Fruit fly (Drosophila melanogaster): ENCODE results near the gene Hcf.

Hcf gene

DNA sequence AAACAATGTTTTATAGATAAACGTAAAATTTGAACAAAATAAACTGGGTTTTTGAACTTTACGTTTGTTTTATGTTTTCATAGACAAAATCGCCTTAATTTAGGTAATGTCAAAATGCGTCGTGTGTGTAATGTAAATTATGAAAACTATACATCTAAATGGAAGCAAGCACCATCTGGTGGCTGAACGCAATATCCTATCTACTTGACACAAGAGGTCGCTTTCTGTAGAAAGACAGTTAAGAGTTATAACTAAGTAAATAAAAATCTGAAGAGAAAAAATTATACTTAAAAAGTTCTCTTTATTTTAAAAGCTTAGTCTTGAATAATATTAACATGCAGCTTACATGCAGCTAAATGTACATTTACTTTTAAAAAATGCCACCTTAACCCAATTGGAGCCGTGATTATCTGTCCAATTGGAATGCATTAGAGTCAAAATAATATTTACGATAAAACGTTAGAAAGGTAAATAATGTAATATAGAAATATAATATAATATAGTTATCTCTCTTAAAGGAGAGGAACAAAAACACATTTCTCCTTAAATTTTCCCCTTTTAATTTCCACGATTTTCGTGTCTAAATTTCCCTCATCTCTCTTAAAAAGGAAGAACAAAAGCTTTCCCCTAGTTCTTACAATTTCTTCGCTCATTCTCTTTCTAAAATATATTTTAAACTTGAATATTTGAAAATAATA is 65.0 kb downstream of the Hcf start (continued):
- peak; percentile 96 for TF ChIP-seq tin (GFP tag; optimal IDR thresholded peaks at IDR 0.05)
- TF ChIP-seq croc (GFP tag; conservative IDR thresholded peaks at IDR 0.05): peak; percentile 80
- TF ChIP-seq CG7987 (GFP tag; optimal IDR thresholded peaks at IDR 0.05): peak; percentile 96
- TF ChIP-seq Xrp1 (GFP tag; IDR thresholded peaks at IDR 0.05): peak; percentile 94
- TF ChIP-seq NFAT (GFP tag; IDR thresholded peaks at IDR 0.05): no peak; the same call in 1 of the 2 replicates
- TF ChIP-seq HmgD (GFP tag; optimal IDR thresholded peaks at IDR 0.05): peak; percentile 94
- TF ChIP-seq CG8290 (GFP tag; optimal IDR thresholded peaks at IDR 0.05): peak; percentile 91
- peak; percentile 70 to 84 for TF ChIP-seq CG8290 (tag; optimal IDR thresholded peaks at IDR 0.05)
- TF ChIP-seq onecut (GFP tag; IDR thresholded peaks at IDR 0.05): peak; percentile 91
- peak; percentile 99 for TF ChIP-seq CG2199 (GFP tag; IDR thresholded peaks at IDR 0.05)
- TF ChIP-seq CG14965 (GFP tag; optimal IDR thresholded peaks at IDR 0.05; ENCODE audit: borderline replicate concordance): peak; percentile 100
- TF ChIP-seq twi (tag; optimal IDR thresholded peaks at IDR 0.05): peak; percentile 76
- TF ChIP-seq ase (GFP tag; IDR thresholded peaks at IDR 0.05): no peak; the same call in 1 of the 3 replicates
- peak; percentile 66 for TF ChIP-seq CG2116 (GFP tag; optimal IDR thresholded peaks at IDR 0.05)
- TF ChIP-seq CG6765 (GFP tag; optimal IDR thresholded peaks at IDR 0.05): peak; percentile 88
- peak; percentile 94 for TF ChIP-seq CG16863 (GFP tag; optimal IDR thresholded peaks at IDR 0.05)
- peak; percentile 81 for TF ChIP-seq wek (GFP tag; optimal IDR thresholded peaks at IDR 0.05)
- TF ChIP-seq pfk (GFP tag; optimal IDR thresholded peaks at IDR 0.05): peak; percentile 70
- no peak; the same call in 1 of the 2 replicates for TF ChIP-seq CG11247 (GFP tag; IDR thresholded peaks at IDR 0.05)
- TF ChIP-seq Rfx (GFP tag; IDR thresholded peaks at IDR 0.05): peak; percentile 97
- TF ChIP-seq CG4707 (GFP tag; optimal IDR thresholded peaks at IDR 0.05): peak; percentile 93
- no peak for TF ChIP-seq gt (GFP tag; IDR thresholded peaks at IDR 0.05)
- peak; percentile 90 for TF ChIP-seq Six4 (GFP tag; optimal IDR thresholded peaks at IDR 0.05)
- peak; percentile 89 for TF ChIP-seq CG4282 (GFP tag; optimal IDR thresholded peaks at IDR 0.05)
- no peak for TF ChIP-seq MESR4 (GFP tag; optimal IDR thresholded peaks at IDR 0.05)
- peak; percentile 86 for TF ChIP-seq CG11723 (GFP tag; optimal IDR thresholded peaks at IDR 0.05)
- peak; percentile 96 for TF ChIP-seq CG17912 (GFP tag; optimal IDR thresholded peaks at IDR 0.05)
- no peak; the same call in 2 of the 3 replicates for TF ChIP-seq CG3726 (GFP tag; IDR thresholded peaks at IDR 0.05)
- TF ChIP-seq CG4854 (GFP tag; optimal IDR thresholded peaks at IDR 0.05): peak; percentile 95
- TF ChIP-seq CG4730 (GFP tag; IDR thresholded peaks at IDR 0.05): peak; percentile 89
- peak; percentile 80 for TF ChIP-seq fu2 (GFP tag; optimal IDR thresholded peaks at IDR 0.05)
- peak; percentile 81 for TF ChIP-seq CG13894 (tag; optimal IDR thresholded peaks at IDR 0.05)
- peak; percentile 64 for TF ChIP-seq CG31365 (tag; optimal IDR thresholded peaks at IDR 0.05)
- TF ChIP-seq Scr (GFP tag; IDR thresholded peaks at IDR 0.05; ENCODE audit: partially characterized antibody): peak; percentile 45
- TF ChIP-seq rib (GFP tag; IDR thresholded peaks at IDR 0.05): peak; percentile 82
- TF ChIP-seq dysf (GFP tag; IDR thresholded peaks at IDR 0.05): peak; percentile 91
- no peak for TF ChIP-seq Abd-B (GFP tag; optimal IDR thresholded peaks at IDR 0.05)
- TF ChIP-seq CG30020 (tag; optimal IDR thresholded peaks at IDR 0.05): peak; percentile 56
- TF ChIP-seq disco-r (GFP tag; optimal IDR thresholded peaks at IDR 0.05): peak; percentile 93
- peak; percentile 86; the same call in 1 of the 2 replicates for TF ChIP-seq CG14014 (GFP tag; IDR thresholded peaks at IDR 0.05)
- TF ChIP-seq HHEX (GFP tag; optimal IDR thresholded peaks at IDR 0.05): peak; percentile 93
- peak; percentile 84 for TF ChIP-seq Sox100B (GFP tag; optimal IDR thresholded peaks at IDR 0.05)
- TF ChIP-seq toy (GFP tag; IDR thresholded peaks at IDR 0.05): peak; percentile 79
- TF ChIP-seq org-1 (GFP tag; optimal IDR thresholded peaks at IDR 0.05): peak; percentile 69
- TF ChIP-seq sima (GFP tag; optimal IDR thresholded peaks at IDR 0.05): peak; percentile 79
- TF ChIP-seq shn (GFP tag; optimal IDR thresholded peaks at IDR 0.05): peak; percentile 96
- no peak for TF ChIP-seq sisA (GFP tag; IDR thresholded peaks at IDR 0.05)
- peak; percentile 83 for TF ChIP-seq B-H1 (GFP tag; IDR thresholded peaks at IDR 0.05)
- no peak for TF ChIP-seq abd-A (tag; optimal IDR thresholded peaks at IDR 0.05)
- peak; percentile 80 for TF ChIP-seq odd (GFP tag; optimal IDR thresholded peaks at IDR 0.05)
